Fruit fly (Drosophila melanogaster) whole organism, prepupa: ENCODE measurements around the gene CG32554.

Experiments used
- CG16779 ChIP-seq: fragments of 200-800 bp; sonication (Bioruptor generic); optimal IDR thresholded peaks from 3 replicates; lab custom pipeline; 2017; ENCODE audit warnings: missing biosample characterization, mild to moderate bottlenecking, missing genetic modification characterization
- CG6854 ChIP-seq: fragments of 200-800 bp; sonication (Bioruptor generic); optimal IDR thresholded peaks from 2 replicates; lab custom pipeline; 2017; ENCODE audit warnings: missing biosample characterization, mild to moderate bottlenecking, missing genetic modification characterization
- Eip75B ChIP-seq: fragments of 200-800 bp; sonication (Bioruptor generic); optimal IDR thresholded peaks from 3 replicates; lab custom pipeline; 2016; ENCODE audit warnings: missing biosample characterization, missing genetic modification characterization
- Hr39 ChIP-seq: fragments of 200-800 bp; sonication (Bioruptor generic); optimal IDR thresholded peaks from 2 replicates; lab custom pipeline; 2016; ENCODE audit warnings: missing biosample characterization, missing genetic modification characterization
- cyc ChIP-seq: fragments of 200-800 bp; sonication (Bioruptor generic); optimal IDR thresholded peaks from 3 replicates; lab custom pipeline; 2016; ENCODE audit warnings: missing biosample characterization, missing genetic modification characterization
- dac ChIP-seq: fragments of 200-800 bp; sonication (Bioruptor generic); optimal IDR thresholded peaks from 2 replicates; lab custom pipeline; 2017; ENCODE audit warnings: missing biosample characterization, mild to moderate bottlenecking, missing genetic modification characterization

DNA sequence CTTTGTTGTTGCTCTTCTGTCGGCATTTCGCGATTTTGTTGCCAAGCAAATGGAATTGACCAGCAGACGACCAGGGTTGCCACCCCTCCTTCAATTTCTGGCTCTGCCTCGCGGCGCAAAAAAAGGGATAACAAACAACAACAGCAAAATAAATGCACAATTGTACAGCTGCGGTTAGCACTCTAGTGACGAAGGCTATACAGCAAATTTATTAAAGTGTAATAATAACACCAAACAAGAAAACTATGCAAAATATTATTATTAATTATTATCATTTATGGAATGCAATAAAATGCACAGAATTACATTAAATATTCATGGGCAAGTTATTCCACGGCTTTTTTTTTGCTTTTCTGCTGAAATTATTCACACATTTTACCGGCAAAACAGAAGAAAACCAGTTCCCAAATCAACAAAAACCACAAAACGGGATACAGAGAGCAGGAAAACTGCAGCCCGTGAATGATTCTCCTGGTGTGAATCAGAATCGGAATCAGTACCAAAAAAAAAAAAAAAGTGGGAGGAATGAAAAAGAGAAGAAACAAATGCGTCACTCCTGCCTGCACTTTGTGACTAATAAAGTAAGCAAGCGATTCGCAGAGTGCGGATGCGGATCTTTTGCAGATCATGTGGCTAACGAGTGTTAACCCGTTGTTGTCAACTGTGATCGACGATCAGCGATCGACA is 26.9 kb upstream of the CG32554 start:
- peak; percentile 52 for TF ChIP-seq cyc (GFP tag; lab: Kevin White, UChicago)
- TF ChIP-seq Hr39: peak; percentile 51
- no peak for TF ChIP-seq dac (GFP tag; lab: Kevin White, UChicago)
- no peak for TF ChIP-seq CG6854 (GFP tag; lab: Kevin White, UChicago)
- TF ChIP-seq Eip75B: peak; percentile 12
- no peak for TF ChIP-seq CG16779
